Fruit fly (Drosophila melanogaster) whole organism, embryonic: ENCODE measurements around the gene CG7611.

Experiments used
- Asciz ChIP-seq: fragments of 200-800 bp; sonication (Bioruptor generic); optimal IDR thresholded peaks from 2 replicates; lab custom pipeline; 2017; ENCODE audit warnings: missing biosample characterization, mild to moderate bottlenecking, missing genetic modification characterization, missing genetic modification reagents
- Atf-2 ChIP-seq: fragments of 200-800 bp; sonication (Bioruptor generic); optimal IDR thresholded peaks from 2 replicates; lab custom pipeline; 2016; ENCODE audit warnings: missing biosample characterization, missing genetic modification characterization
- Atf6 ChIP-seq: fragments of 200-800 bp; sonication (Bioruptor generic); IDR thresholded peaks from 2 replicates; pipeline ENCODE4 v1.3.6; 2022; ENCODE audit warnings: missing biosample characterization, missing genetic modification characterization
- CG11504 ChIP-seq: fragments of 200-800 bp; sonication (Bioruptor generic); optimal IDR thresholded peaks from 3 replicates; lab custom pipeline; 2019; ENCODE audit warnings: missing biosample characterization, mild to moderate bottlenecking, missing genetic modification characterization, moderate library complexity
- CG13296 ChIP-seq: fragments of 200-800 bp; sonication (Bioruptor generic); optimal IDR thresholded peaks from 3 replicates; lab custom pipeline; 2018; ENCODE audit warnings: missing biosample characterization, mild to moderate bottlenecking, missing genetic modification characterization
- CG15073 ChIP-seq: fragments of 200-800 bp; sonication (Bioruptor generic); optimal IDR thresholded peaks from 2 replicates; lab custom pipeline; 2016; ENCODE audit warnings: missing biosample characterization, missing genetic modification characterization
- CG1529 ChIP-seq: fragments of 200-800 bp; sonication (Bioruptor generic); optimal IDR thresholded peaks from 3 replicates; lab custom pipeline; 2018; ENCODE audit warnings: missing biosample characterization, missing genetic modification characterization
- CG15479 ChIP-seq: fragments of 200-800 bp; sonication (Bioruptor generic); optimal IDR thresholded peaks from 3 replicates; lab custom pipeline; 2019; ENCODE audit warnings: missing biosample characterization, mild to moderate bottlenecking, missing genetic modification characterization, moderate library complexity
- CG15601 ChIP-seq: fragments of 200-800 bp; sonication (Bioruptor generic); optimal IDR thresholded peaks from 3 replicates; lab custom pipeline; 2019; ENCODE audit warnings: missing biosample characterization, mild to moderate bottlenecking, missing genetic modification characterization, moderate library complexity
- CG17328 ChIP-seq: fragments of 200-800 bp; sonication (Bioruptor generic); IDR thresholded peaks from 2 replicates; pipeline ENCODE4 v1.3.6; 2022; ENCODE audit warnings: missing biosample characterization, missing genetic modification characterization
- CG4404 ChIP-seq: fragments of 200-800 bp; sonication (Bioruptor generic); IDR thresholded peaks from 2 replicates; pipeline ENCODE4 v1.3.6; 2022; ENCODE audit warnings: missing biosample characterization, missing genetic modification characterization
- CG6683 ChIP-seq: fragments of 200-800 bp; sonication (Bioruptor generic); optimal IDR thresholded peaks from 2 replicates; lab custom pipeline; 2017; ENCODE audit warnings: missing biosample characterization, mild to moderate bottlenecking, missing genetic modification characterization, missing genetic modification reagents
- CG9437 ChIP-seq: fragments of 200-800 bp; sonication (Bioruptor generic); optimal IDR thresholded peaks from 2 replicates; lab custom pipeline; 2018; ENCODE audit warnings: missing biosample characterization, mild to moderate bottlenecking, missing genetic modification characterization
- D19B ChIP-seq: fragments of 200-800 bp; sonication (Bioruptor generic); optimal IDR thresholded peaks from 2 replicates; lab custom pipeline; 2017; ENCODE audit warnings: missing biosample characterization, mild to moderate bottlenecking, missing genetic modification characterization
- E2f2 ChIP-seq: fragments of 200-800 bp; sonication (Bioruptor generic); IDR thresholded peaks from 2 replicates; pipeline ENCODE4 v1.3.6; 2022; ENCODE audit warnings: missing biosample characterization, missing genetic modification characterization
- Hey ChIP-seq: fragments of 200-800 bp; sonication (Bioruptor generic); optimal IDR thresholded peaks from 3 replicates; lab custom pipeline; 2018; ENCODE audit warnings: missing biosample characterization, mild to moderate bottlenecking, missing genetic modification characterization
- HmgZ ChIP-seq: fragments of 200-800 bp; sonication (Bioruptor generic); optimal IDR thresholded peaks from 2 replicates; lab custom pipeline; 2018; ENCODE audit warnings: missing biosample characterization, mild to moderate bottlenecking, missing genetic modification characterization
- Hr39 ChIP-seq: fragments of >200 bp; optimal IDR thresholded peaks from 2 replicates; lab custom pipeline; 2017
- Lim3 ChIP-seq: fragments of 200-800 bp; sonication (Bioruptor generic); IDR thresholded peaks from 2 replicates; pipeline ENCODE4 v1.3.6; 2022; ENCODE audit warnings: missing biosample characterization, missing genetic modification characterization
- Myb ChIP-seq: fragments of 200-800 bp; sonication (Bioruptor generic); optimal IDR thresholded peaks from 2 replicates; lab custom pipeline; 2016; ENCODE audit warnings: missing biosample characterization, missing genetic modification characterization
- NFAT ChIP-seq: fragments of 200-800 bp; sonication (Bioruptor generic); IDR thresholded peaks from 2 replicates; pipeline ENCODE4 v1.3.6; 2022; ENCODE audit warnings: missing biosample characterization, missing genetic modification characterization
- Rfx ChIP-seq: fragments of 200-800 bp; sonication (Bioruptor generic); IDR thresholded peaks from 2 replicates; pipeline ENCODE4 v1.3.6; 2022; ENCODE audit warnings: missing biosample characterization, missing genetic modification characterization
- Scr ChIP-seq: fragments of 200-800 bp; sonication (Bioruptor generic); IDR thresholded peaks from 2 replicates; pipeline ENCODE4 v1.3.6; 2022; ENCODE audit warnings: missing biosample characterization, missing genetic modification characterization; ENCODE audit not compliant: partially characterized antibody
- Six4 ChIP-seq: fragments of 200-800 bp; sonication (Bioruptor generic); optimal IDR thresholded peaks from 2 replicates; lab custom pipeline; 2016; ENCODE audit warnings: missing biosample characterization, missing genetic modification characterization
- Sox102F ChIP-seq: fragments of 200-800 bp; sonication (Bioruptor generic); optimal IDR thresholded peaks from 2 replicates; lab custom pipeline; 2018; ENCODE audit warnings: missing biosample characterization, mild to moderate bottlenecking, missing genetic modification characterization, moderate library complexity
- Xrp1 ChIP-seq: fragments of 200-800 bp; sonication (Bioruptor generic); IDR thresholded peaks from 2 replicates; pipeline ENCODE4 v1.3.6; 2022; ENCODE audit warnings: missing biosample characterization, missing genetic modification characterization
- cad ChIP-seq: fragments of >200 bp; optimal IDR thresholded peaks from 2 replicates; lab custom pipeline; 2017; ENCODE audit warnings: missing biosample characterization, missing genetic modification characterization
- chif ChIP-seq, 2 experiments: fragments of 200-800 bp; sonication (Bioruptor generic); optimal IDR thresholded peaks; 3 replicates each; lab custom pipeline; 2016; ENCODE audit warnings: missing biosample characterization in 2 of 2, missing genetic modification characterization in 2 of 2
- dan ChIP-seq: fragments of 200-800 bp; sonication (Bioruptor generic); IDR thresholded peaks from 2 replicates; pipeline ENCODE4 v1.3.6; 2022; ENCODE audit warnings: missing biosample characterization, missing genetic modification characterization
- dmrt11E ChIP-seq: fragments of 200-800 bp; sonication (Bioruptor generic); optimal IDR thresholded peaks from 3 replicates; lab custom pipeline; 2018; ENCODE audit warnings: missing biosample characterization, mild to moderate bottlenecking, missing genetic modification characterization, moderate library complexity
- ems ChIP-seq: fragments of 200-800 bp; sonication (Bioruptor generic); optimal IDR thresholded peaks from 3 replicates; lab custom pipeline; 2016; ENCODE audit warnings: missing biosample characterization, missing genetic modification characterization
- en ChIP-seq: fragments of 200-800 bp; sonication (Bioruptor generic); optimal IDR thresholded peaks from 2 replicates; lab custom pipeline; 2016; ENCODE audit warnings: missing biosample characterization, missing genetic modification characterization
- gro ChIP-seq: fragments of 200-800 bp; sonication (Bioruptor generic); optimal IDR thresholded peaks from 2 replicates; lab custom pipeline; 2016; ENCODE audit warnings: missing biosample characterization, missing genetic modification characterization
- ham ChIP-seq: fragments of 200-800 bp; sonication (Bioruptor generic); IDR thresholded peaks from 2 replicates; pipeline ENCODE4 v1.3.6; 2022; ENCODE audit warnings: missing biosample characterization, missing genetic modification characterization
- hth ChIP-seq: fragments of >200 bp; optimal IDR thresholded peaks from 2 replicates; lab custom pipeline; 2017; ENCODE audit warnings: inconsistent platforms
- luna ChIP-seq: fragments of 200-800 bp; sonication (Bioruptor generic); optimal IDR thresholded peaks from 2 replicates; lab custom pipeline; 2016; ENCODE audit warnings: missing biosample characterization, missing genetic modification characterization
- nau ChIP-seq: fragments of 200-800 bp; sonication (Bioruptor generic); optimal IDR thresholded peaks from 3 replicates; lab custom pipeline; 2017; ENCODE audit warnings: missing biosample characterization, mild to moderate bottlenecking, missing genetic modification characterization, missing genetic modification reagents
- nom ChIP-seq: fragments of 200-800 bp; sonication (Bioruptor generic); optimal IDR thresholded peaks from 2 replicates; lab custom pipeline; 2017; ENCODE audit warnings: missing biosample characterization, missing genetic modification characterization, mild to moderate bottlenecking, moderate library complexity, missing genetic modification reagents
- pan ChIP-seq, 4 experiments: fragments of >200 bp in 3 of 4; fragments of 200-800 bp in 1 of 4; sonication (Bioruptor generic) in 1 of 4; optimal IDR thresholded peaks in 3 of 4; IDR thresholded peaks in 1 of 4; 2 replicates each; pipeline versions ENCODE4 v1.3.6 to Lab custom; 2017 to 2022; ENCODE audit warnings: missing biosample characterization in 2 of 4, missing genetic modification characterization in 2 of 4, mixed read lengths in 1 of 4
- sc ChIP-seq, 3 experiments: fragments of >200 bp in 2 of 3; fragments of 200-800 bp in 1 of 3; sonication (Bioruptor generic) in 1 of 3; optimal IDR thresholded peaks; 2 replicates in 2 of 3; 3 replicates in 1 of 3; lab custom pipeline; 2017; ENCODE audit warnings: mild to moderate bottlenecking in 1 of 3, missing biosample characterization in 1 of 3, missing genetic modification characterization in 1 of 3, missing genetic modification reagents in 1 of 3
- sim ChIP-seq: fragments of 200-800 bp; sonication (Bioruptor generic); IDR thresholded peaks from 2 replicates; pipeline ENCODE4 v1.3.6; 2022; ENCODE audit warnings: missing biosample characterization, missing genetic modification characterization
- slbo ChIP-seq: fragments of 200-800 bp; sonication (Bioruptor generic); IDR thresholded peaks from 2 replicates; pipeline ENCODE4 v1.3.6; 2022; ENCODE audit warnings: missing biosample characterization, missing genetic modification characterization
- sna ChIP-seq: fragments of 200-800 bp; sonication (Bioruptor generic); IDR thresholded peaks from 2 replicates; pipeline ENCODE4 v1.3.6; 2022; ENCODE audit warnings: missing biosample characterization, missing genetic modification characterization; ENCODE audit not compliant: partially characterized antibody
- tap ChIP-seq: fragments of 200-800 bp; optimal IDR thresholded peaks from 3 replicates; lab custom pipeline; 2019; ENCODE audit warnings: missing biosample characterization, mild to moderate bottlenecking, missing genetic modification characterization, moderate library complexity
- tgo ChIP-seq: fragments of 200-800 bp; sonication (Bioruptor generic); IDR thresholded peaks from 3 replicates; pipeline ENCODE4 v1.3.6; 2022; ENCODE audit warnings: missing biosample characterization, missing genetic modification characterization
- vfl ChIP-seq: fragments of 200-800 bp; sonication (Bioruptor generic); optimal IDR thresholded peaks from 2 replicates; lab custom pipeline; 2016; ENCODE audit warnings: missing biosample characterization, missing genetic modification characterization
- vnd ChIP-seq: fragments of 200-800 bp; sonication (Bioruptor generic); IDR thresholded peaks from 3 replicates; pipeline ENCODE4 v1.3.6; 2022; ENCODE audit warnings: missing biosample characterization, missing genetic modification characterization; ENCODE audit not compliant: partially characterized antibody
- wor ChIP-seq: fragments of 200-800 bp; sonication (Bioruptor generic); IDR thresholded peaks from 2 replicates; pipeline ENCODE4 v1.3.6; 2022; ENCODE audit warnings: missing biosample characterization, missing genetic modification characterization

The CG7611 gene

dm6 chr3L:21539245-21540196 is 16.5 kb downstream of the CG7611 start, which contains the start of the genes COX8 and VhaM9.7-b (continued):
- peak; percentile 40 for TF ChIP-seq ems (GFP tag; lab: Kevin White, UChicago)
- peak; percentile 23 for TF ChIP-seq CG13296 (GFP tag; lab: Kevin White, UChicago)
- TF ChIP-seq CG6683 (GFP tag; lab: Kevin White, UChicago): no peak
- no peak for TF ChIP-seq CG15601
- TF ChIP-seq sna (GFP tag; lab: Robert Waterston, UW): no peak; the same call in 1 of the 2 replicates
- peak; percentile 54 for TF ChIP-seq Six4 (GFP tag; lab: Kevin White, UChicago)
- no peak for TF ChIP-seq Myb (GFP tag; lab: Kevin White, UChicago)
- peak; percentile 50 to 51 for TF ChIP-seq chif (GFP tag; optimal IDR thresholded peaks at IDR 0.05; lab: Kevin White, UChicago)
- TF ChIP-seq dan (GFP tag; lab: Robert Waterston, UW): no peak
- TF ChIP-seq vfl: peak; percentile 21
- no peak for TF ChIP-seq en (GFP tag; lab: Kevin White, UChicago)
- TF ChIP-seq NFAT: no peak; the same call in 1 of the 2 replicates
- no peak for TF ChIP-seq Hr39
- TF ChIP-seq hth: no peak
- TF ChIP-seq Scr (GFP tag; lab: Robert Waterston, UW): peak; percentile 77
- TF ChIP-seq CG17328 (GFP tag; lab: Robert Waterston, UW): 0 out of 2 replicates have a peak, but pooled peaks have one; percentile 6
- TF ChIP-seq ham: no peak
- peak; percentile 58 for TF ChIP-seq dmrt11E
- no peak for TF ChIP-seq Hey (tag; lab: Kevin White, UChicago)
- TF ChIP-seq tgo (GFP tag; lab: Robert Waterston, UW): peak; percentile 58; the same call in 2 of the 3 replicates
- TF ChIP-seq nau: no peak
- TF ChIP-seq nom (GFP tag; lab: Kevin White, UChicago): no peak
- TF ChIP-seq CG4404 (GFP tag; lab: Robert Waterston, UW): no peak
- peak; percentile 63 for TF ChIP-seq HmgZ
- no peak for TF ChIP-seq Asciz
- TF ChIP-seq Xrp1 (GFP tag; lab: Robert Waterston, UW): peak; percentile 10; the same call in 1 of the 2 replicates
- TF ChIP-seq D19B (GFP tag; lab: Kevin White, UChicago): peak; percentile 21
- peak; percentile 1 for TF ChIP-seq luna (GFP tag; lab: Kevin White, UChicago)
- TF ChIP-seq wor (GFP tag; lab: Robert Waterston, UW): no peak
- peak; percentile 48; the same call in 1 of the 2 replicates for TF ChIP-seq Atf6 (GFP tag; lab: Robert Waterston, UW)
- TF ChIP-seq Rfx (GFP tag; lab: Robert Waterston, UW): peak; percentile 74
- TF ChIP-seq pan (optimal IDR thresholded peaks at IDR 0.05; lab: Kevin White, UChicago): no peak
- TF ChIP-seq pan (GFP tag; optimal IDR thresholded peaks at IDR 0.05 in 1 of 2, IDR thresholded peaks at IDR 0.05 in 1 of 2): peak in 1 of 2 experiments; percentile 37
- no peak for TF ChIP-seq cad (GFP tag; lab: Kevin White, UChicago)
- TF ChIP-seq CG15073 (GFP tag; lab: Kevin White, UChicago): no peak
- TF ChIP-seq CG11504: no peak
- TF ChIP-seq sc (optimal IDR thresholded peaks at IDR 0.05; lab: Kevin White, UChicago): no peak
- no peak for TF ChIP-seq sc (GFP tag; optimal IDR thresholded peaks at IDR 0.05; lab: Kevin White, UChicago)
- no peak for TF ChIP-seq tap (tag; lab: Kevin White, UChicago)
- TF ChIP-seq sim (GFP tag; lab: Robert Waterston, UW): no peak
- peak; percentile 43 for TF ChIP-seq Atf-2 (GFP tag; lab: Kevin White, UChicago)
- TF ChIP-seq vnd (GFP tag; lab: Robert Waterston, UW): peak; percentile 65; the same call in 1 of the 3 replicates
- no peak for TF ChIP-seq CG1529 (GFP tag; lab: Kevin White, UChicago)
- peak; percentile 80 for TF ChIP-seq slbo (GFP tag; lab: Robert Waterston, UW)
- no peak for TF ChIP-seq Sox102F (GFP tag; lab: Kevin White, UChicago)
- 0 out of 2 replicates have a peak, but pooled peaks have one; percentile 30 for TF ChIP-seq E2f2 (GFP tag; lab: Robert Waterston, UW)
- peak; percentile 61 for TF ChIP-seq CG9437
- TF ChIP-seq gro (GFP tag; lab: Kevin White, UChicago): no peak
- TF ChIP-seq CG15479 (GFP tag; lab: Kevin White, UChicago): no peak
- TF ChIP-seq Lim3 (GFP tag; lab: Robert Waterston, UW): no peak
